Fruit fly (Drosophila melanogaster) whole organism, embryonic: ENCODE data around the gene Galphai.

ENCODE experiments used
- Abd-B ChIP-seq: fragments of 200-800 bp; sonication (Bioruptor generic); optimal IDR thresholded peaks from 2 replicates; lab custom pipeline; 2018; ENCODE audit warnings: missing biosample characterization, mild to moderate bottlenecking, missing genetic modification characterization, moderate library complexity
- Asciz ChIP-seq: fragments of 200-800 bp; sonication (Bioruptor generic); optimal IDR thresholded peaks from 2 replicates; lab custom pipeline; 2017; ENCODE audit warnings: missing biosample characterization, mild to moderate bottlenecking, missing genetic modification characterization, missing genetic modification reagents
- CG10321 ChIP-seq: fragments of 200-800 bp; sonication (Bioruptor generic); IDR thresholded peaks from 2 replicates; pipeline ENCODE4 v1.3.6; 2022; ENCODE audit warnings: missing biosample characterization, missing genetic modification characterization
- CG11093 ChIP-seq: fragments of 200-800 bp; sonication (Bioruptor generic); IDR thresholded peaks from 3 replicates; pipeline ENCODE4 v1.3.6; 2022; ENCODE audit warnings: missing biosample characterization, missing genetic modification characterization
- CG11247 ChIP-seq: fragments of 200-800 bp; sonication (Bioruptor generic); IDR thresholded peaks from 2 replicates; pipeline ENCODE4 v1.3.6; 2022; ENCODE audit warnings: missing biosample characterization, missing genetic modification characterization
- CG13123 ChIP-seq: fragments of 200-800 bp; sonication (Bioruptor generic); optimal IDR thresholded peaks from 2 replicates; lab custom pipeline; 2016; ENCODE audit warnings: missing biosample characterization, missing genetic modification characterization
- CG14441 ChIP-seq: fragments of 200-800 bp; sonication (Bioruptor generic); IDR thresholded peaks from 2 replicates; pipeline ENCODE4 v1.3.6; 2022; ENCODE audit warnings: missing biosample characterization, missing genetic modification characterization
- CG16863 ChIP-seq: fragments of 200-800 bp; sonication (Bioruptor generic); optimal IDR thresholded peaks from 3 replicates; lab custom pipeline; 2016; ENCODE audit warnings: missing biosample characterization, missing genetic modification characterization
- CG17359 ChIP-seq: fragments of 200-800 bp; sonication (Bioruptor generic); optimal IDR thresholded peaks from 3 replicates; lab custom pipeline; 2018; ENCODE audit warnings: missing biosample characterization, mild to moderate bottlenecking, missing genetic modification characterization, moderate library complexity
- CG17568 ChIP-seq: fragments of 200-800 bp; sonication (Bioruptor generic); optimal IDR thresholded peaks from 2 replicates; lab custom pipeline; 2018; ENCODE audit warnings: missing biosample characterization, mild to moderate bottlenecking, missing genetic modification characterization, moderate library complexity
- CG30403 ChIP-seq: fragments of 200-800 bp; sonication (Bioruptor generic); optimal IDR thresholded peaks from 3 replicates; lab custom pipeline; 2016; ENCODE audit warnings: missing biosample characterization, missing genetic modification characterization
- CG32767 ChIP-seq: fragments of 200-800 bp; sonication (Bioruptor generic); IDR thresholded peaks from 2 replicates; pipeline ENCODE4 v1.3.6; 2022; ENCODE audit warnings: missing biosample characterization, missing genetic modification characterization
- CG32772 ChIP-seq: fragments of 200-800 bp; sonication (Bioruptor generic); IDR thresholded peaks from 2 replicates; pipeline ENCODE4 v1.3.6; 2022; ENCODE audit warnings: missing biosample characterization, missing genetic modification characterization
- CG34422 ChIP-seq: fragments of 200-800 bp; sonication (Bioruptor generic); IDR thresholded peaks from 3 replicates; pipeline ENCODE4 v1.3.6; 2022; ENCODE audit warnings: missing biosample characterization, missing genetic modification characterization
- CG5180 ChIP-seq: fragments of 200-800 bp; sonication (Bioruptor generic); optimal IDR thresholded peaks from 3 replicates; lab custom pipeline; 2017; ENCODE audit warnings: missing biosample characterization, missing genetic modification characterization, mild to moderate bottlenecking, moderate library complexity, missing genetic modification reagents
- CG6254 ChIP-seq: fragments of 200-800 bp; sonication (Bioruptor generic); optimal IDR thresholded peaks from 3 replicates; lab custom pipeline; 2017; ENCODE audit warnings: mild to moderate bottlenecking, missing biosample characterization, missing genetic modification reagents, missing genetic modification characterization
- CG6654 ChIP-seq: fragments of 200-800 bp; sonication (Bioruptor generic); optimal IDR thresholded peaks from 2 replicates; lab custom pipeline; 2017; ENCODE audit warnings: missing biosample characterization, mild to moderate bottlenecking, missing genetic modification characterization
- CG6683 ChIP-seq: fragments of 200-800 bp; sonication (Bioruptor generic); optimal IDR thresholded peaks from 2 replicates; lab custom pipeline; 2017; ENCODE audit warnings: missing biosample characterization, mild to moderate bottlenecking, missing genetic modification characterization, missing genetic modification reagents
- CkIIα-i1 ChIP-seq: fragments of 200-800 bp; sonication (Bioruptor generic); IDR thresholded peaks from 2 replicates; pipeline ENCODE4 v1.3.6; 2022; ENCODE audit warnings: missing biosample characterization, missing genetic modification characterization
- ERR ChIP-seq: fragments of 200-800 bp; sonication (Bioruptor generic); optimal IDR thresholded peaks from 2 replicates; lab custom pipeline; 2016; ENCODE audit warnings: missing biosample characterization, missing genetic modification characterization
- Fer1 ChIP-seq: fragments of 200-800 bp; sonication (Bioruptor generic); optimal IDR thresholded peaks from 2 replicates; lab custom pipeline; 2017; ENCODE audit warnings: missing biosample characterization, mild to moderate bottlenecking, missing genetic modification characterization
- Hr3 ChIP-seq: fragments of 200-800 bp; sonication (Bioruptor generic); optimal IDR thresholded peaks from 3 replicates; lab custom pipeline; 2016; ENCODE audit warnings: missing biosample characterization, missing genetic modification characterization
- MTF-1 ChIP-seq: fragments of 200-800 bp; sonication (Bioruptor generic); optimal IDR thresholded peaks from 2 replicates; lab custom pipeline; 2018; ENCODE audit warnings: missing biosample characterization, mild to moderate bottlenecking, missing genetic modification characterization, borderline replicate concordance
- Meics ChIP-seq: fragments of 200-800 bp; sonication (Bioruptor generic); optimal IDR thresholded peaks from 2 replicates; lab custom pipeline; 2017; ENCODE audit warnings: missing biosample characterization, mild to moderate bottlenecking, missing genetic modification characterization
- NFAT ChIP-seq: fragments of 200-800 bp; sonication (Bioruptor generic); IDR thresholded peaks from 2 replicates; pipeline ENCODE4 v1.3.6; 2022; ENCODE audit warnings: missing biosample characterization, missing genetic modification characterization
- NfI ChIP-seq: fragments of 200-800 bp; sonication (Bioruptor generic); optimal IDR thresholded peaks from 3 replicates; lab custom pipeline; 2018; ENCODE audit warnings: missing biosample characterization, mild to moderate bottlenecking, missing genetic modification characterization, moderate library complexity
- Ptx1 ChIP-seq: fragments of 200-800 bp; sonication (Bioruptor generic); IDR thresholded peaks from 2 replicates; pipeline ENCODE4 v1.3.6; 2022; ENCODE audit warnings: missing biosample characterization, missing genetic modification characterization
- Six4 ChIP-seq: fragments of 200-800 bp; sonication (Bioruptor generic); optimal IDR thresholded peaks from 2 replicates; lab custom pipeline; 2016; ENCODE audit warnings: missing biosample characterization, missing genetic modification characterization
- bbx ChIP-seq: fragments of 200-800 bp; sonication (Bioruptor generic); IDR thresholded peaks from 2 replicates; pipeline ENCODE4 v1.3.6; 2022; ENCODE audit warnings: missing biosample characterization, missing genetic modification characterization; ENCODE audit not compliant: partially characterized antibody
- chm ChIP-seq: fragments of 200-800 bp; sonication (Bioruptor generic); IDR thresholded peaks from 2 replicates; pipeline ENCODE4 v1.3.6; 2022; ENCODE audit warnings: missing biosample characterization, missing genetic modification characterization
- crol ChIP-seq: fragments of 200-800 bp; sonication (Bioruptor generic); IDR thresholded peaks from 2 replicates; pipeline ENCODE4 v1.3.6; 2022; ENCODE audit warnings: missing biosample characterization, missing genetic modification characterization
- gfzf ChIP-seq: fragments of 200-800 bp; sonication (Bioruptor generic); optimal IDR thresholded peaks from 2 replicates; lab custom pipeline; 2016; ENCODE audit warnings: missing biosample characterization, mild to moderate bottlenecking, missing genetic modification characterization, moderate library complexity
- grau ChIP-seq: fragments of 200-800 bp; optimal IDR thresholded peaks from 3 replicates; lab custom pipeline; 2019; ENCODE audit warnings: missing biosample characterization, mild to moderate bottlenecking, missing genetic modification characterization, moderate library complexity
- jumu ChIP-seq: fragments of 200-800 bp; sonication (Bioruptor generic); optimal IDR thresholded peaks from 3 replicates; lab custom pipeline; 2016; ENCODE audit warnings: missing biosample characterization, missing genetic modification characterization
- lilli ChIP-seq: fragments of 200-800 bp; sonication (Bioruptor generic); optimal IDR thresholded peaks from 3 replicates; lab custom pipeline; 2016; ENCODE audit warnings: missing biosample characterization, missing genetic modification characterization
- lmd ChIP-seq: fragments of 200-800 bp; sonication (Bioruptor generic); IDR thresholded peaks from 2 replicates; pipeline ENCODE4 v1.3.6; 2022; ENCODE audit warnings: missing biosample characterization, missing genetic modification characterization
- nmo ChIP-seq: fragments of 200-800 bp; sonication (Bioruptor generic); optimal IDR thresholded peaks from 2 replicates; lab custom pipeline; 2018; ENCODE audit warnings: missing biosample characterization, mild to moderate bottlenecking, missing genetic modification characterization, moderate library complexity
- otp ChIP-seq: fragments of 200-800 bp; sonication (Bioruptor generic); IDR thresholded peaks from 3 replicates; pipeline ENCODE4, ENCODE4 v1.3.6; 2022; ENCODE audit warnings: missing biosample characterization, missing genetic modification characterization
- sob ChIP-seq: fragments of 200-800 bp; sonication (Bioruptor generic); IDR thresholded peaks from 2 replicates; pipeline ENCODE4 v1.3.6; 2022; ENCODE audit warnings: missing biosample characterization, missing genetic modification characterization
- stwl ChIP-seq: fragments of 200-800 bp; sonication (Bioruptor generic); optimal IDR thresholded peaks from 3 replicates; lab custom pipeline; 2018; ENCODE audit warnings: missing biosample characterization, mild to moderate bottlenecking, missing genetic modification characterization, moderate library complexity
- sug ChIP-seq: fragments of 200-800 bp; optimal IDR thresholded peaks from 2 replicates; lab custom pipeline; 2019; ENCODE audit warnings: missing biosample characterization, mild to moderate bottlenecking, missing genetic modification characterization, moderate library complexity
- vvl ChIP-seq: fragments of 200-800 bp; sonication (Bioruptor generic); IDR thresholded peaks from 2 replicates; pipeline ENCODE4 v1.3.6; 2022; ENCODE audit warnings: missing biosample characterization, missing genetic modification characterization
- z ChIP-seq: fragments of 200-800 bp; sonication (Bioruptor generic); IDR thresholded peaks from 3 replicates; pipeline ENCODE4 v1.3.6; 2022; ENCODE audit warnings: missing biosample characterization, missing genetic modification characterization
- zfh1 ChIP-seq: fragments of 200-800 bp; sonication (Bioruptor generic); IDR thresholded peaks from 3 replicates; pipeline ENCODE4 v1.3.6; 2022; ENCODE audit warnings: missing biosample characterization, missing genetic modification characterization

Gene Galphai

DNA sequence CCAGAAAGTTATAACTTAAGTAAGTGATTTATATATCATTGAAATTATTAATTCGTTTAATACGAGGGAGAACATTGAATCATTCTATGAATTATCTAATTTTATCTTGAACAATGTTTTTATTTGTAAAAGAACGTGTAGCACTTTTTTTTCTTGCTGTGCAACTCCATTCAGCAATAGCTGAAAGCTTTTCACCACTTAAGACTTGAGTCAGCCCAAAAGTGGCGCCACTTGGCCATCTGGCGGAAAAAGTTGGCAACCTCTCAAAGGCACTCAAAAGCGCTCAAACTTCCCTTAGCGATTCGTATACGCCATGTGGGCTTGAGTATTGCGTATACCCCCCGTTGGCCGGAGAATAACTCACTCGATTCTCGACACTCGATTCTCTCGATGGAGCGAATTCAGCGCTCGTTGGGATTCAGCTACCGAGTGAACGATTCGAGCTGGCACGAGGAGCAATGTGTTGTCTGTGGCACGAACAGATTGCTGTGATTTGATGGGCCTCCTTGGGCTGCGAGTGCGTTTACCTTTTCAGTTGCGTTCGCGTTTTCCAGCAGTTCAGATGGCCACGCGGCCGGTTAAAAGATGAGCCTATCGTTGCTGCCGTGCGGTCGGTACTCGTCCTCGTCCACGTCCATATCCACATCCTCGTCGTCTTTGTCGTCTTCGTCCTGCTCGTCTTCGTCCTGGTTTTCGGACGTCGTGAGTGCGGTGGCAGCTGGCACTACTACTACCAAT, 33.9 kb upstream of the Galphai start (continued):
- peak; percentile 23 for TF ChIP-seq CG30403 (GFP tag; lab: Kevin White, UChicago)
- TF ChIP-seq NfI (GFP tag; lab: Kevin White, UChicago): peak; percentile 44
- peak; percentile 1 for TF ChIP-seq CG5180 (GFP tag; lab: Kevin White, UChicago)
- peak; percentile 32; the same call in 1 of the 2 replicates for TF ChIP-seq CG10321 (GFP tag; lab: Robert Waterston, UW)
- 0 out of 3 replicates have a peak, but pooled peaks have one; percentile 23 for TF ChIP-seq otp
- TF ChIP-seq MTF-1: peak; percentile 14
- no peak for TF ChIP-seq crol (GFP tag; lab: Robert Waterston, UW)
- peak; percentile 28; the same call in 1 of the 2 replicates for TF ChIP-seq CG11247 (GFP tag; lab: Robert Waterston, UW)
- peak; percentile 27 for TF ChIP-seq Hr3 (GFP tag; lab: Kevin White, UChicago)
- TF ChIP-seq Meics (GFP tag; lab: Kevin White, UChicago): peak; percentile 37
- TF ChIP-seq Ptx1 (GFP tag; lab: Robert Waterston, UW): peak; percentile 40
- TF ChIP-seq Six4 (GFP tag; lab: Kevin White, UChicago): no peak
- TF ChIP-seq CG17359 (tag; lab: Kevin White, UChicago): peak; percentile 27
- TF ChIP-seq Fer1 (GFP tag; lab: Kevin White, UChicago): peak; percentile 0
- TF ChIP-seq CG13123: no peak
- TF ChIP-seq CG34422 (GFP tag; lab: Robert Waterston, UW): 0 out of 3 replicates have a peak, but pooled peaks have one; percentile 26
- TF ChIP-seq vvl (GFP tag; lab: Robert Waterston, UW): peak; percentile 49; the same call in 1 of the 2 replicates
- TF ChIP-seq sob (GFP tag; lab: Robert Waterston, UW): peak; percentile 69
- TF ChIP-seq CG16863 (GFP tag; lab: Kevin White, UChicago): no peak
- no peak; the same call in 2 of the 3 replicates for TF ChIP-seq CG11093 (GFP tag; lab: Robert Waterston, UW)
- TF ChIP-seq grau: peak; percentile 48
- TF ChIP-seq lilli (GFP tag; lab: Kevin White, UChicago): peak; percentile 26
- peak; percentile 53; the same call in 1 of the 3 replicates for TF ChIP-seq zfh1 (GFP tag; lab: Robert Waterston, UW)
- peak; percentile 49; the same call in 1 of the 2 replicates for TF ChIP-seq bbx (GFP tag; lab: Robert Waterston, UW)
- peak; percentile 98 for TF ChIP-seq z (GFP tag; lab: Robert Waterston, UW)
- no peak for TF ChIP-seq ERR (GFP tag; lab: Kevin White, UChicago)
- TF ChIP-seq CG32772 (GFP tag; lab: Robert Waterston, UW): peak; percentile 38; the same call in 1 of the 2 replicates
- TF ChIP-seq lmd (GFP tag; lab: Robert Waterston, UW): peak; percentile 21; the same call in 1 of the 2 replicates
- TF ChIP-seq Asciz (GFP tag; lab: Kevin White, UChicago): peak; percentile 40
- no peak for TF ChIP-seq Abd-B (GFP tag; lab: Kevin White, UChicago)
- TF ChIP-seq NFAT (GFP tag; lab: Robert Waterston, UW): peak; percentile 57
- peak; percentile 71 for TF ChIP-seq CG14441 (GFP tag; lab: Robert Waterston, UW)
- TF ChIP-seq CG6683 (GFP tag; lab: Kevin White, UChicago): no peak
- peak; percentile 8 for TF ChIP-seq CG17568 (GFP tag; lab: Kevin White, UChicago)
- TF ChIP-seq sug (tag; lab: Kevin White, UChicago): peak; percentile 85

DNA sequence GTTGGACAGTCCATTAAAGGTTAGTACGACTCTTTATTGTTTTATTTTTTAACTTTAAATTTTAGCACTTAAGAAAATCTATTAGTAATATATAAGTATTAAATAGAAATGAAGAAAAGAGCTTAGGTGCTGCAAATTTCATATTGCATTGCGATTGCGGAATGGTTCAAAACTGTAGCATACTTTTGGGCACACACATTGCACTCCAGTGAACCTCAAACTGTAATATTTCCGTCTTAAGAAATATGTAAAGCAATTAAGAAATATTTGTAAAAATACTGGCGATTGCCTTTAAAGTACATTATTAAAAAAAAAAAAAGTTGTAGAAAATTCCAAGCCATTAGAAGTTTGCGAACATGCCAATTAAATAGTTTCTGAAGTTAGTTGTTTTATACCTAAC, 32.4 kb upstream of the Galphai start:
- TF ChIP-seq CG32767 (GFP tag; lab: Robert Waterston, UW) (no peak), CG6254 (GFP tag; lab: Kevin White, UChicago) (no peak), stwl (peak; percentile 13), CkIIα-i1 (GFP tag; lab: Robert Waterston, UW) (no peak), jumu (GFP tag; lab: Kevin White, UChicago) (no peak), chm (no peak), gfzf (GFP tag; lab: Kevin White, UChicago) (no peak), CG6654 (GFP tag; lab: Kevin White, UChicago) (peak; percentile 97), nmo (GFP tag; lab: Kevin White, UChicago) (no peak)
- TF ChIP-seq, all 482 proteins: peak for 2
